Worm (Caenorhabditis elegans): ENCODE data around the gene Y39A3A.3.

ce11 chrIII:2101310-2101709 lies 33.2 kb upstream of the Y39A3A.3 start:
- TF ChIP-seq zip-11 (GFP tag; IDR thresholded peaks at IDR 0.05) (no peak), skn-1 (tag; optimal IDR thresholded peaks at IDR 0.05) (no peak), mep-1 (tag; optimal IDR thresholded peaks at IDR 0.05) (no peak), unc-62 (GFP tag; optimal IDR thresholded peaks at IDR 0.05 in 1 of 2) (no peak), unc-62 (tag; optimal IDR thresholded peaks at IDR 0.05) (no peak), ceh-82 (tag; optimal IDR thresholded peaks at IDR 0.05) (no peak), unc-39 (tag; optimal IDR thresholded peaks at IDR 0.05) (no peak), ZK546.5 (tag; optimal IDR thresholded peaks at IDR 0.05) (no peak), lin-39 (tag; optimal IDR thresholded peaks at IDR 0.05) (no peak)
